Worm (Caenorhabditis elegans): Measurements from ENCODE around the gene F46F5.8.

The F46F5.8 gene

ce11 chrII:845618-846017, 24.2 kb upstream of the F46F5.8 start, which contains the start of gene F28A10.7:
Gene F28A10.7 (minus strand): TSS chrII:845718.
- TF ChIP-seq ceh-43 (GFP tag; optimal IDR thresholded peaks at IDR 0.05) (no peak), tbx-8 (GFP tag; optimal IDR thresholded peaks at IDR 0.05) (no peak), unc-62 (GFP tag; optimal IDR thresholded peaks at IDR 0.05) (no peak), nhr-76 (tag; optimal IDR thresholded peaks at IDR 0.05) (no peak)

- TF ChIP-seq ztf-11 (tag; optimal IDR thresholded peaks at IDR 0.05): no peak
These were observed 22.6 kb upstream of the F46F5.8 start, which contains the start of gene F28A10.4 for ce11 chrII:843971-844370. Gene F28A10.4 (plus strand): TSS chrII:844271.

- TF ChIP-seq ceh-39 (tag; optimal IDR thresholded peaks at IDR 0.05) (no peak), elt-1 (tag; optimal IDR thresholded peaks at IDR 0.05; ENCODE audit: borderline replicate concordance, insufficient read depth) (no peak), lin-13 (tag; optimal IDR thresholded peaks at IDR 0.05) (no peak), ztf-11 (tag; optimal IDR thresholded peaks at IDR 0.05) (no peak)
These were observed 18.7 kb upstream of the F46F5.8 start, which contains the start of gene clc-33 for ce11 chrII:840131-840530. Gene clc-33 (plus strand): TSS chrII:840431.

ce11 chrII:838414-838813, 17.0 kb upstream of the F46F5.8 start, which contains the start of gene F28A10.8:
Gene F28A10.8 (minus strand): TSS chrII:838514.
- TF ChIP-seq nhr-28 (tag; optimal IDR thresholded peaks at IDR 0.05) (no peak), elt-1 (tag; optimal IDR thresholded peaks at IDR 0.05; ENCODE audit: borderline replicate concordance, insufficient read depth) (no peak), mep-1 (tag; optimal IDR thresholded peaks at IDR 0.05) (no peak), nhr-76 (tag; optimal IDR thresholded peaks at IDR 0.05) (no peak), lin-13 (tag; optimal IDR thresholded peaks at IDR 0.05) (no peak), drap-1 (GFP tag; optimal IDR thresholded peaks at IDR 0.05) (no peak), ces-1 (GFP tag; optimal IDR thresholded peaks at IDR 0.05) (no peak), pha-4 (tag; optimal IDR thresholded peaks at IDR 0.05) (no peak), nhr-12 (tag; optimal IDR thresholded peaks at IDR 0.05) (no peak), hlh-1 (tag; optimal IDR thresholded peaks at IDR 0.05) (no peak), tbx-8 (GFP tag; optimal IDR thresholded peaks at IDR 0.05) (no peak), snpc-4 (tag; optimal IDR thresholded peaks at IDR 0.05) (no peak), ztf-11 (tag; optimal IDR thresholded peaks at IDR 0.05) (no peak), unc-120 (tag; optimal IDR thresholded peaks at IDR 0.05; ENCODE audit: poor library complexity, severe bottlenecking) (no peak), lsy-2 (tag; optimal IDR thresholded peaks at IDR 0.05) (no peak), ham-2 (GFP tag; optimal IDR thresholded peaks at IDR 0.05) (no peak), ceh-39 (tag; optimal IDR thresholded peaks at IDR 0.05) (no peak), sptf-1 (tag; optimal IDR thresholded peaks at IDR 0.05) (no peak), unc-39 (tag; optimal IDR thresholded peaks at IDR 0.05) (no peak), flh-1 (GFP tag; optimal IDR thresholded peaks at IDR 0.05) (no peak)

ce11 chrII:825521-825920, 4.1 kb upstream of the F46F5.8 start, which contains the start of gene F28A10.1:
Gene F28A10.1 (plus strand): TSS chrII:825821.
- no peak for TF ChIP-seq blmp-1 (tag; optimal IDR thresholded peaks at IDR 0.05)
- no peak for TF ChIP-seq ceh-43 (GFP tag; optimal IDR thresholded peaks at IDR 0.05)
- no peak for TF ChIP-seq drap-1 (GFP tag; optimal IDR thresholded peaks at IDR 0.05)
- TF ChIP-seq tbx-8 (GFP tag; optimal IDR thresholded peaks at IDR 0.05): no peak
- no peak for TF ChIP-seq nhr-12 (tag; optimal IDR thresholded peaks at IDR 0.05)
- no peak for TF ChIP-seq flh-1 (GFP tag; optimal IDR thresholded peaks at IDR 0.05)
- no peak for TF ChIP-seq ham-2 (GFP tag; optimal IDR thresholded peaks at IDR 0.05)

ce11 chrII:823529-823928, 2.1 kb upstream of the F46F5.8 start, which contains the start of gene F46F5.10:
Gene F46F5.10 (plus strand): TSS chrII:823829.
- TF ChIP-seq mls-2 (tag; optimal IDR thresholded peaks at IDR 0.05): no peak
- no peak for TF ChIP-seq ceh-39 (tag; optimal IDR thresholded peaks at IDR 0.05)
- TF ChIP-seq nhr-28 (tag; optimal IDR thresholded peaks at IDR 0.05): no peak
- TF ChIP-seq nhr-76 (tag; optimal IDR thresholded peaks at IDR 0.05): no peak
- no peak for TF ChIP-seq lsy-2 (tag; optimal IDR thresholded peaks at IDR 0.05)
- TF ChIP-seq tbx-8 (GFP tag; optimal IDR thresholded peaks at IDR 0.05): no peak
- TF ChIP-seq unc-120 (tag; optimal IDR thresholded peaks at IDR 0.05; ENCODE audit: poor library complexity, severe bottlenecking): no peak
- no peak for TF ChIP-seq elt-1 (tag; optimal IDR thresholded peaks at IDR 0.05; ENCODE audit: borderline replicate concordance, insufficient read depth)
- no peak for TF ChIP-seq nhr-2 (tag; optimal IDR thresholded peaks at IDR 0.05)
- TF ChIP-seq ceh-43 (GFP tag; optimal IDR thresholded peaks at IDR 0.05): no peak
- TF ChIP-seq snpc-4 (tag; optimal IDR thresholded peaks at IDR 0.05): no peak
- TF ChIP-seq mab-5 (tag; optimal IDR thresholded peaks at IDR 0.05): no peak
- TF ChIP-seq ceh-83 (GFP tag; optimal IDR thresholded peaks at IDR 0.05): no peak
- no peak for TF ChIP-seq ztf-11 (tag; optimal IDR thresholded peaks at IDR 0.05)
- no peak for TF ChIP-seq ces-1 (GFP tag; optimal IDR thresholded peaks at IDR 0.05)
- no peak for TF ChIP-seq hlh-1 (tag; optimal IDR thresholded peaks at IDR 0.05)
- TF ChIP-seq M03D4.4 (tag; optimal IDR thresholded peaks at IDR 0.05): no peak
- no peak for TF ChIP-seq unc-39 (tag; optimal IDR thresholded peaks at IDR 0.05)
- TF ChIP-seq lin-13 (tag; optimal IDR thresholded peaks at IDR 0.05): no peak
- TF ChIP-seq pha-4 (tag; optimal IDR thresholded peaks at IDR 0.05): no peak

Measured in whole organism, mixed stage, embryonic.